Worm (Caenorhabditis elegans) whole organism, young adult: Measurements from ENCODE around the gene vps-60.

ENCODE experiments used
- akir-1 ChIP-seq: fragments of 200-800 bp; sonication (Bioruptor generic); optimal IDR thresholded peaks from 2 replicates; lab custom pipeline; 2018; ENCODE audit warnings: mild to moderate bottlenecking, missing genetic modification characterization, moderate library complexity, missing compliant biosample characterization
- cebp-1 ChIP-seq, 2 experiments: fragments of 200-800 bp in 1 of 2; sonication (Bioruptor generic) in 1 of 2; sonication (generic microtip) in 1 of 2; IDR thresholded peaks in 1 of 2; optimal IDR thresholded peaks in 1 of 2; 2 replicates each; pipeline versions ENCODE4 v1.3.6 to Lab custom; 2017 to 2022; ENCODE audit warnings: missing compliant biosample characterization in 2 of 2, missing genetic modification characterization in 2 of 2, mild to moderate bottlenecking in 1 of 2, missing genetic modification reagents in 1 of 2, moderate library complexity in 1 of 2
- ceh-40 ChIP-seq: fragments of 200-800 bp; sonication (Bioruptor generic); IDR thresholded peaks from 2 replicates; pipeline ENCODE4 v1.3.6; 2022; ENCODE audit warnings: missing genetic modification characterization, missing compliant biosample characterization
- sptf-2 ChIP-seq: fragments of 200-800 bp; sonication (Bioruptor generic); optimal IDR thresholded peaks from 2 replicates; lab custom pipeline; 2018; ENCODE audit warnings: mild to moderate bottlenecking, missing genetic modification characterization, missing compliant biosample characterization
- zfh-2 ChIP-seq: fragments of 200-800 bp; sonication (Bioruptor generic); conservative IDR thresholded peaks from 2 replicates; pipeline ENCODE4 v1.3.6; 2022; ENCODE audit warnings: missing genetic modification reagents, missing genetic modification characterization, missing compliant biosample characterization

DNA sequence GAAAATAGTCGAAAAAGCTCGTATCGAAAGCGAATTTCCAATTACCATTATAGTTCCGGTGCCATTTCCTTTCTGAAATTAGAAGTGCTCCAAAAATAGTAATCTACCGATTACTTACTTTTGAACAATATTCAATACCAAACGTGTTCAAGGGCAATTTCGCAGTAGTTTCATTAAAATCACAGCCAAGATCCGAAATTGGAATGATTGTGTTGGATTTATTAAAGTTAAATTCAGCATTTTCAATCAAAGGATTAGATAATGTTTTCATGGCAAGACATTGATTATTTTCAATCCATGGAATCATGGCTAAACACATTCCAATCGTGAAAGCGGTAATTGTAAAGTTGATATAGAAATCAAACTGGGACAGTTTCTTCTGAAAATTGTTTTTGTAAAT is 26.9 kb upstream of the vps-60 start:
- no peak for TF ChIP-seq akir-1 (GFP tag; lab: Kevin White, UChicago)
- TF ChIP-seq ceh-40 (GFP tag; lab: Robert Waterston, UW), result no peak
- TF ChIP-seq sptf-2 (GFP tag; lab: Kevin White, UChicago), result no peak
- no peak for TF ChIP-seq cebp-1 (GFP tag; IDR thresholded peaks at IDR 0.05; lab: Robert Waterston, UW)
- TF ChIP-seq cebp-1 (tag; optimal IDR thresholded peaks at IDR 0.05; lab: Kevin White, UChicago), result no peak
- no peak for TF ChIP-seq zfh-2 (GFP tag; lab: Robert Waterston, UW)
